Fruit fly (Drosophila melanogaster) whole organism, embryonic: Measurements from ENCODE around the gene CG32590.
A peak's percentile ranks its signal among the peaks of the same experiment; 100 is the strongest.

Experiments
- Awh ChIP-seq: fragments of 200-800 bp; sonication (Bioruptor generic); IDR thresholded peaks from 2 replicates; pipeline ENCODE4, ENCODE4 v1.3.6; 2022; ENCODE audit warnings: missing biosample characterization, missing genetic modification characterization
- BEAF-32 ChIP-seq: fragments of 200-800 bp; sonication (Bioruptor generic); optimal IDR thresholded peaks from 3 replicates; lab custom pipeline; 2017; ENCODE audit warnings: missing biosample characterization, missing genetic modification characterization, mild to moderate bottlenecking, moderate library complexity, missing genetic modification reagents
- CG10959 ChIP-seq: fragments of 200-800 bp; sonication (Bioruptor generic); IDR thresholded peaks from 2 replicates; pipeline ENCODE4 v1.3.6; 2022; ENCODE audit warnings: missing biosample characterization, missing genetic modification characterization
- CG11560 ChIP-seq: fragments of 200-800 bp; sonication (Bioruptor generic); IDR thresholded peaks from 3 replicates; pipeline ENCODE4 v1.3.6; 2022; ENCODE audit warnings: missing biosample characterization, missing genetic modification characterization
- CG12659 ChIP-seq: fragments of 200-800 bp; sonication (Bioruptor generic); optimal IDR thresholded peaks from 3 replicates; lab custom pipeline; 2017; ENCODE audit warnings: mild to moderate bottlenecking, missing biosample characterization, missing genetic modification reagents, missing genetic modification characterization
- CG15073 ChIP-seq: fragments of 200-800 bp; sonication (Bioruptor generic); optimal IDR thresholded peaks from 2 replicates; lab custom pipeline; 2016; ENCODE audit warnings: missing biosample characterization, missing genetic modification characterization
- CG17385 ChIP-seq: fragments of 200-800 bp; sonication (Bioruptor generic); optimal IDR thresholded peaks from 3 replicates; lab custom pipeline; 2018; ENCODE audit warnings: missing biosample characterization, mild to moderate bottlenecking, missing genetic modification characterization
- CG18262 ChIP-seq: fragments of 200-800 bp; optimal IDR thresholded peaks from 3 replicates; lab custom pipeline; 2019; ENCODE audit warnings: missing biosample characterization, mild to moderate bottlenecking, missing genetic modification characterization, moderate library complexity
- CG1832 ChIP-seq: fragments of 200-800 bp; sonication (Bioruptor generic); optimal IDR thresholded peaks from 2 replicates; lab custom pipeline; 2017; ENCODE audit warnings: missing biosample characterization, mild to moderate bottlenecking, missing genetic modification characterization, inconsistent platforms
- CG2712 ChIP-seq: fragments of 200-800 bp; optimal IDR thresholded peaks from 3 replicates; lab custom pipeline; 2019; ENCODE audit warnings: missing biosample characterization, mild to moderate bottlenecking, missing genetic modification characterization, moderate library complexity
- CG3065 ChIP-seq: fragments of 200-800 bp; sonication (Bioruptor generic); optimal IDR thresholded peaks from 2 replicates; lab custom pipeline; 2016; ENCODE audit warnings: missing biosample characterization, missing genetic modification characterization
- CG3838 ChIP-seq: fragments of 200-800 bp; sonication (Bioruptor generic); optimal IDR thresholded peaks from 3 replicates; lab custom pipeline; 2016; ENCODE audit warnings: missing biosample characterization, missing genetic modification characterization
- CG4360 ChIP-seq: fragments of 200-800 bp; sonication (Bioruptor generic); IDR thresholded peaks from 2 replicates; pipeline ENCODE4 v1.3.6; 2022; ENCODE audit warnings: missing biosample characterization, missing genetic modification characterization
- CG6765 ChIP-seq: fragments of 200-800 bp; sonication (Bioruptor generic); optimal IDR thresholded peaks from 3 replicates; lab custom pipeline; 2017; ENCODE audit warnings: missing biosample characterization, mild to moderate bottlenecking, missing genetic modification characterization
- CG7357 ChIP-seq: fragments of 200-800 bp; sonication (Bioruptor generic); IDR thresholded peaks from 3 replicates; pipeline ENCODE4 v1.3.6; 2022; ENCODE audit warnings: missing biosample characterization, missing genetic modification characterization
- Ets65A ChIP-seq: fragments of 200-800 bp; sonication (Bioruptor generic); peaks from one replicate; lab custom pipeline; 2016; ENCODE audit warnings: missing biosample characterization, missing genetic modification characterization
- Fer1 ChIP-seq: fragments of 200-800 bp; sonication (Bioruptor generic); optimal IDR thresholded peaks from 2 replicates; lab custom pipeline; 2017; ENCODE audit warnings: missing biosample characterization, mild to moderate bottlenecking, missing genetic modification characterization
- Med ChIP-seq: fragments of 200-800 bp; sonication (Bioruptor generic); peaks from one replicate; lab custom pipeline; 2016; ENCODE audit warnings: missing biosample characterization, missing genetic modification characterization, mild to moderate bottlenecking, inconsistent platforms, moderate library complexity
- Mes4 ChIP-seq: fragments of 200-800 bp; sonication (Bioruptor generic); optimal IDR thresholded peaks from 2 replicates; lab custom pipeline; 2016; ENCODE audit warnings: missing biosample characterization, missing genetic modification characterization
- Opbp ChIP-seq: fragments of 200-800 bp; sonication (Bioruptor generic); IDR thresholded peaks from 3 replicates; pipeline ENCODE4 v1.3.6; 2022; ENCODE audit warnings: missing biosample characterization, missing genetic modification characterization; ENCODE audit not compliant: partially characterized antibody
- Pdp1 ChIP-seq, 2 experiments: fragments of 200-800 bp; sonication (Bioruptor generic); optimal IDR thresholded peaks; 3 replicates each; lab custom pipeline; 2016; ENCODE audit warnings: missing biosample characterization in 2 of 2, missing genetic modification characterization in 2 of 2, mild to moderate bottlenecking in 1 of 2, moderate library complexity in 1 of 2
- Ssrp ChIP-seq: fragments of 200-800 bp; sonication (Bioruptor generic); optimal IDR thresholded peaks from 2 replicates; lab custom pipeline; 2018; ENCODE audit warnings: missing biosample characterization, mild to moderate bottlenecking, missing genetic modification characterization, moderate library complexity
- Trl ChIP-seq, 3 experiments: fragments of >200 bp in 2 of 3; fragments of 200-800 bp in 1 of 3; sonication (Bioruptor generic) in 1 of 3; optimal IDR thresholded peaks; 2 replicates in 1 of 3; 3 replicates in 2 of 3; lab custom pipeline; 2016 to 2017; ENCODE audit warnings: missing biosample characterization in 1 of 3, missing genetic modification characterization in 1 of 3
- ara ChIP-seq: fragments of 200-800 bp; sonication (Bioruptor generic); IDR thresholded peaks from 2 replicates; pipeline ENCODE4 v1.3.6; 2022; ENCODE audit warnings: missing biosample characterization, missing genetic modification characterization
- cg ChIP-seq: fragments of 200-800 bp; sonication (Bioruptor generic); optimal IDR thresholded peaks from 3 replicates; lab custom pipeline; 2019; ENCODE audit warnings: missing biosample characterization, mild to moderate bottlenecking, missing genetic modification characterization, moderate library complexity
- crol ChIP-seq: fragments of 200-800 bp; sonication (Bioruptor generic); IDR thresholded peaks from 2 replicates; pipeline ENCODE4 v1.3.6; 2022; ENCODE audit warnings: missing biosample characterization, missing genetic modification characterization
- fu2 ChIP-seq: fragments of 200-800 bp; sonication (Bioruptor generic); optimal IDR thresholded peaks from 2 replicates; lab custom pipeline; 2016; ENCODE audit warnings: missing biosample characterization, missing genetic modification characterization
- gro ChIP-seq: fragments of 200-800 bp; sonication (Bioruptor generic); optimal IDR thresholded peaks from 2 replicates; lab custom pipeline; 2016; ENCODE audit warnings: missing biosample characterization, missing genetic modification characterization
- jumu ChIP-seq: fragments of 200-800 bp; sonication (Bioruptor generic); optimal IDR thresholded peaks from 3 replicates; lab custom pipeline; 2016; ENCODE audit warnings: missing biosample characterization, missing genetic modification characterization
- lab ChIP-seq: fragments of 200-800 bp; sonication (Bioruptor generic); optimal IDR thresholded peaks from 3 replicates; lab custom pipeline; 2017; ENCODE audit warnings: missing biosample characterization, missing genetic modification characterization, mild to moderate bottlenecking, moderate library complexity, missing genetic modification reagents
- lilli ChIP-seq: fragments of 200-800 bp; sonication (Bioruptor generic); optimal IDR thresholded peaks from 3 replicates; lab custom pipeline; 2016; ENCODE audit warnings: missing biosample characterization, missing genetic modification characterization
- lola ChIP-seq, 3 experiments: fragments of >200 bp in 2 of 3; fragments of 200-800 bp in 1 of 3; sonication (Bioruptor generic) in 1 of 3; optimal IDR thresholded peaks; 2 replicates each; lab custom pipeline; 2017 to 2019; ENCODE audit warnings: missing biosample characterization in 3 of 3, missing genetic modification characterization in 3 of 3, mild to moderate bottlenecking in 1 of 3, moderate library complexity in 1 of 3
- nau ChIP-seq: fragments of 200-800 bp; sonication (Bioruptor generic); optimal IDR thresholded peaks from 3 replicates; lab custom pipeline; 2017; ENCODE audit warnings: missing biosample characterization, mild to moderate bottlenecking, missing genetic modification characterization, missing genetic modification reagents
- onecut ChIP-seq: fragments of 200-800 bp; sonication (Bioruptor generic); IDR thresholded peaks from 2 replicates; pipeline ENCODE4 v1.3.6; 2022; ENCODE audit warnings: missing biosample characterization, missing genetic modification characterization
- pfk ChIP-seq: fragments of 200-800 bp; sonication (Bioruptor generic); optimal IDR thresholded peaks from 2 replicates; lab custom pipeline; 2018; ENCODE audit warnings: missing biosample characterization, mild to moderate bottlenecking, missing genetic modification characterization, moderate library complexity
- sna ChIP-seq: fragments of 200-800 bp; sonication (Bioruptor generic); IDR thresholded peaks from 2 replicates; pipeline ENCODE4 v1.3.6; 2022; ENCODE audit warnings: missing biosample characterization, missing genetic modification characterization; ENCODE audit not compliant: partially characterized antibody
- so ChIP-seq: fragments of 200-800 bp; sonication (Bioruptor generic); IDR thresholded peaks from 3 replicates; pipeline ENCODE4 v1.3.6; 2022; ENCODE audit warnings: missing biosample characterization, missing genetic modification characterization
- ttk ChIP-seq: fragments of 200-800 bp; sonication (Bioruptor generic); IDR thresholded peaks from 2 replicates; pipeline ENCODE4 v2.1.2; 2022; ENCODE audit warnings: missing biosample characterization, missing genetic modification characterization

The CG32590 gene

dm6 chrX:14825922-14826617 is 12.8 kb downstream of the CG32590 start, which contains the start of gene rut (continued):
- TF ChIP-seq gro (peak; percentile 78), sna (peak; percentile 89), nau (GFP tag; lab: Kevin White, UChicago) (no peak), CG12659 (GFP tag; lab: Kevin White, UChicago) (peak; percentile 56), CG3838 (no peak), Fer1 (GFP tag; lab: Kevin White, UChicago) (peak; percentile 17), CG10959 (no peak), CG18262 (tag; lab: Kevin White, UChicago) (no peak), ttk (GFP tag; lab: Robert Waterston, UW) (no peak), CG2712 (no peak), CG11560 (tag; lab: Robert Waterston, UW) (no peak), jumu (GFP tag; lab: Kevin White, UChicago) (peak; percentile 18), lab (peak; percentile 39), CG6765 (GFP tag; lab: Kevin White, UChicago) (no peak), ara (GFP tag; lab: Robert Waterston, UW) (0 out of 2 replicates have a peak, but pooled peaks have one; percentile 19)
- TF ChIP-seq, all 482 proteins: peak for 130

dm6 chrX:14825470-14825787 is 13.5 kb downstream of the CG32590 start:
- TF ChIP-seq CG17385 (GFP tag; lab: Kevin White, UChicago) (peak; percentile 62), Opbp (GFP tag; lab: Robert Waterston, UW) (0 out of 3 replicates have a peak, but pooled peaks have one; percentile 22), pfk (GFP tag; lab: Kevin White, UChicago) (no peak), CG7357 (GFP tag; lab: Robert Waterston, UW) (no peak), CG4360 (peak; percentile 96), CG15073 (GFP tag; lab: Kevin White, UChicago) (no peak), crol (GFP tag; lab: Robert Waterston, UW) (0 out of 2 replicates have a peak, but pooled peaks have one; percentile 72), BEAF-32 (GFP tag; lab: Kevin White, UChicago) (no peak)

dm6 chrX:14824690-14825469 is 14.0 kb downstream of the CG32590 start:
- TF ChIP-seq Pdp1 (GFP tag; optimal IDR thresholded peaks at IDR 0.05; lab: Kevin White, UChicago) (peak in 1 of 2 experiments; percentile 32), CG4360 (peak; percentile 94), Trl (optimal IDR thresholded peaks at IDR 0.05; lab: Kevin White, UChicago) (peak; percentile 35 to 44), Trl (GFP tag; optimal IDR thresholded peaks at IDR 0.05; lab: Kevin White, UChicago) (no peak), Med (peak; percentile 51), fu2 (GFP tag; lab: Kevin White, UChicago) (no peak), so (0 out of 3 replicates have a peak, but pooled peaks have one; percentile 7), Ssrp (tag; lab: Kevin White, UChicago) (no peak), CG3065 (GFP tag; lab: Kevin White, UChicago) (peak; percentile 48), Ets65A (peak; percentile 54), Mes4 (no peak), onecut (GFP tag; lab: Robert Waterston, UW) (peak; percentile 94), CG1832 (GFP tag; lab: Kevin White, UChicago) (peak; percentile 42), Awh (GFP tag; lab: Robert Waterston, UW) (0 out of 2 replicates have a peak, but pooled peaks have one; percentile 23), lola (GFP tag; optimal IDR thresholded peaks at IDR 0.05; lab: Kevin White, UChicago) (no peak), CG17385 (GFP tag; lab: Kevin White, UChicago) (peak; percentile 35), cg (GFP tag; lab: Kevin White, UChicago) (peak; percentile 38), lilli (GFP tag; lab: Kevin White, UChicago) (no peak)
